Fruit fly (Drosophila melanogaster): ENCODE results near the gene CG16790.

DNA sequence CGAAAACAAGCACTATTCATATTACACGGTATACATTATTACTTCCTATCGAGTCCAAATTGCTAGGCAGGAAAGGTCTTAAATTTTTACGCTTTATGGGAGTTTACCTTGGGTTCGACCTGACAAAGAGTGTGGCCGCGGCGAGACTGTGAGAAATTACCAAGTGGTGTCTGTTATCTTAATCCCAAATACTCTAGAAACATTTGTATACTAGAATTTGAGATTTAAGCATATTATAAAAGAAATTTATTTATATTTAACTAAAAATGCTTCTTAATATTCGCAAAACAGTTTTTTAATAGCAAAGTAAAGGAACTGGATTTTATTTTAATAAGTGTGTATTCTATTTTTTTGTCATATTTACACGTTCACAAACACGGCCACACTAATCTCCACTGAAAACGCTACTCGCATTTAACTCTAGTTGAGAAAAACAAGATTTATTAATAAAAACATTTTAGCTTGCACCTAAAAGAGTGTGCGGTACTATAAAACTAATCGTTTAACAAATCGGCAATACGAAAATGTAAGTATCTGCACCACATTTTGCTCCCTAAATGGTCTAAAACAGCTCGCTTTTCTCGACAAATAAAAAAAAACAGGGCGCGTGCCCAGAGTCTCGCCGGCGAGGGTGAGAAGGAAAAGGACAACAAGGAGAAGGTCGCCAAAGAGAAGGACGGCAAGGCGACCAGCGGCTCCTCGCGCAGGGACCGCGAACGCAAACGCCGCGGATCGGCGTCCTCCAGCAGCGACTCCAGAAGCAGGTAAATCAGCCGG is 18.2 kb downstream of the CG16790 start, which contains the start of the genes mura and RnpS1:
- TF ChIP-seq Hr38 (GFP tag; optimal IDR thresholded peaks at IDR 0.05) (no peak), Gug (GFP tag; IDR thresholded peaks at IDR 0.05) (no peak), CG1621 (tag; optimal IDR thresholded peaks at IDR 0.05) (no peak), Blimp-1 (GFP tag; optimal IDR thresholded peaks at IDR 0.05) (no peak), fd59A (GFP tag; optimal IDR thresholded peaks at IDR 0.05) (no peak), Hr4 (GFP tag; optimal IDR thresholded peaks at IDR 0.05) (no peak), esn (GFP tag; optimal IDR thresholded peaks at IDR 0.05) (no peak), CG11762 (GFP tag; optimal IDR thresholded peaks at IDR 0.05; ENCODE audit: insufficient read depth) (no peak), Sox15 (GFP tag; optimal IDR thresholded peaks at IDR 0.05) (no peak), Hr39 (GFP tag; optimal IDR thresholded peaks at IDR 0.05) (no peak)

Measured in whole organism, prepupa.